Worm (Caenorhabditis elegans): Measurements from ENCODE around the gene dhhc-4.

- TF ChIP-seq unc-130 (GFP tag; optimal IDR thresholded peaks at IDR 0.05), result no peak
- no peak for TF ChIP-seq pqm-1 (tag; optimal IDR thresholded peaks at IDR 0.05)
- peak; percentile 7 for TF ChIP-seq lin-39 (tag; optimal IDR thresholded peaks at IDR 0.05)
These were observed 7.3 kb downstream of the dhhc-4 start, which contains the start of gene twk-48 for ce11 chrIII:9860201-9860780.
